Fruit fly (Drosophila melanogaster) whole organism, prepupa: ENCODE measurements around the gene Ctu2.

Experiments
- CG10669 ChIP-seq: fragments of 200-800 bp; sonication (Bioruptor generic); optimal IDR thresholded peaks from 3 replicates; lab custom pipeline; 2018; ENCODE audit warnings: missing biosample characterization, mild to moderate bottlenecking, missing genetic modification characterization, moderate library complexity
- CG16779 ChIP-seq: fragments of 200-800 bp; sonication (Bioruptor generic); optimal IDR thresholded peaks from 3 replicates; lab custom pipeline; 2017; ENCODE audit warnings: missing biosample characterization, mild to moderate bottlenecking, missing genetic modification characterization
- CG31627 ChIP-seq: fragments of 200-800 bp; sonication (Bioruptor generic); optimal IDR thresholded peaks from 3 replicates; lab custom pipeline; 2016; ENCODE audit warnings: missing biosample characterization, missing genetic modification characterization
- CG32006 ChIP-seq: fragments of 200-800 bp; sonication (Bioruptor generic); optimal IDR thresholded peaks from 3 replicates; lab custom pipeline; 2017; ENCODE audit warnings: missing biosample characterization, mild to moderate bottlenecking, missing genetic modification characterization
- CG3919 ChIP-seq: fragments of 200-800 bp; sonication (Bioruptor generic); optimal IDR thresholded peaks from 3 replicates; lab custom pipeline; 2016; ENCODE audit warnings: missing biosample characterization, missing genetic modification characterization
- CG6163 ChIP-seq: fragments of 200-800 bp; sonication (Bioruptor generic); IDR thresholded peaks from 3 replicates; pipeline ENCODE4 v1.3.6; 2022; ENCODE audit warnings: missing biosample characterization, missing genetic modification characterization
- CG6792 ChIP-seq: fragments of 200-800 bp; sonication (Bioruptor generic); optimal IDR thresholded peaks from 3 replicates; lab custom pipeline; 2016; ENCODE audit warnings: missing biosample characterization, missing genetic modification characterization
- CG6854 ChIP-seq: fragments of 200-800 bp; sonication (Bioruptor generic); optimal IDR thresholded peaks from 2 replicates; lab custom pipeline; 2017; ENCODE audit warnings: missing biosample characterization, mild to moderate bottlenecking, missing genetic modification characterization
- CG7368 ChIP-seq: fragments of 200-800 bp; sonication (Bioruptor generic); optimal IDR thresholded peaks from 3 replicates; lab custom pipeline; 2016; ENCODE audit warnings: missing biosample characterization, missing genetic modification characterization
- CG8119 ChIP-seq: fragments of 200-800 bp; sonication (Bioruptor generic); IDR thresholded peaks from 3 replicates; pipeline ENCODE4 v1.3.6; 2022; ENCODE audit warnings: missing biosample characterization, missing genetic modification characterization
- Eip78C ChIP-seq: fragments of 200-800 bp; sonication (Bioruptor generic); peaks from one replicate; lab custom pipeline; 2016; ENCODE audit warnings: missing biosample characterization, missing genetic modification characterization
- Eip93F ChIP-seq: fragments of 200-800 bp; sonication (Bioruptor generic); optimal IDR thresholded peaks from 2 replicates; lab custom pipeline; 2016; ENCODE audit warnings: missing biosample characterization, mild to moderate bottlenecking, missing genetic modification characterization
- Ets21C ChIP-seq: fragments of 200-800 bp; sonication (Bioruptor generic); optimal IDR thresholded peaks from 3 replicates; lab custom pipeline; 2016; ENCODE audit warnings: missing biosample characterization, missing genetic modification characterization
- Hr39 ChIP-seq: fragments of 200-800 bp; sonication (Bioruptor generic); optimal IDR thresholded peaks from 2 replicates; lab custom pipeline; 2016; ENCODE audit warnings: missing biosample characterization, missing genetic modification characterization
- Lpt ChIP-seq: fragments of 200-800 bp; sonication (Bioruptor generic); optimal IDR thresholded peaks from 3 replicates; lab custom pipeline; 2016; ENCODE audit warnings: missing biosample characterization, missing genetic modification characterization
- Met ChIP-seq: fragments of 200-800 bp; sonication (Bioruptor generic); optimal IDR thresholded peaks from 3 replicates; lab custom pipeline; 2016; ENCODE audit warnings: missing biosample characterization, missing genetic modification characterization
- OdsH ChIP-seq: fragments of 200-800 bp; sonication (Bioruptor generic); optimal IDR thresholded peaks from 3 replicates; lab custom pipeline; 2016; ENCODE audit warnings: missing biosample characterization, missing genetic modification characterization
- Smox ChIP-seq: fragments of 200-800 bp; sonication (Bioruptor generic); optimal IDR thresholded peaks from 3 replicates; lab custom pipeline; 2016; ENCODE audit warnings: missing biosample characterization, missing genetic modification characterization
- achi ChIP-seq: fragments of 200-800 bp; sonication (Bioruptor generic); optimal IDR thresholded peaks from 3 replicates; lab custom pipeline; 2016; ENCODE audit warnings: missing biosample characterization, missing genetic modification characterization
- acj6 ChIP-seq: fragments of 200-800 bp; sonication (Bioruptor generic); optimal IDR thresholded peaks from 3 replicates; lab custom pipeline; 2016; ENCODE audit warnings: missing biosample characterization, missing genetic modification characterization
- cyc ChIP-seq: fragments of 200-800 bp; sonication (Bioruptor generic); optimal IDR thresholded peaks from 3 replicates; lab custom pipeline; 2016; ENCODE audit warnings: missing biosample characterization, missing genetic modification characterization
- eg ChIP-seq: fragments of 200-800 bp; sonication (Bioruptor generic); IDR thresholded peaks from 3 replicates; pipeline ENCODE4 v1.3.6; 2022; ENCODE audit warnings: missing biosample characterization, missing genetic modification characterization
- esn ChIP-seq: fragments of 200-800 bp; sonication (Bioruptor generic); optimal IDR thresholded peaks from 2 replicates; lab custom pipeline; 2016; ENCODE audit warnings: missing biosample characterization, mild to moderate bottlenecking, missing genetic modification characterization, moderate library complexity
- fd59A ChIP-seq: fragments of 200-800 bp; sonication (Bioruptor generic); optimal IDR thresholded peaks from 2 replicates; lab custom pipeline; 2017; ENCODE audit warnings: missing biosample characterization, mild to moderate bottlenecking, missing genetic modification characterization, missing genetic modification reagents
- fd85E ChIP-seq: fragments of 200-800 bp; sonication (Bioruptor generic); optimal IDR thresholded peaks from 3 replicates; lab custom pipeline; 2016; ENCODE audit warnings: missing biosample characterization, missing genetic modification characterization
- lz ChIP-seq: fragments of 200-800 bp; sonication (Bioruptor generic); optimal IDR thresholded peaks from 3 replicates; lab custom pipeline; 2016; ENCODE audit warnings: missing biosample characterization, missing genetic modification characterization
- salr ChIP-seq, 2 experiments: fragments of 200-800 bp; sonication (Bioruptor generic); optimal IDR thresholded peaks; 3 replicates each; lab custom pipeline; 2016 to 2018; ENCODE audit warnings: missing biosample characterization in 2 of 2, missing genetic modification characterization in 2 of 2, mild to moderate bottlenecking in 1 of 2
- spab ChIP-seq: fragments of 200-800 bp; sonication (Bioruptor generic); optimal IDR thresholded peaks from 2 replicates; lab custom pipeline; 2017; ENCODE audit warnings: missing biosample characterization, mild to moderate bottlenecking, missing genetic modification characterization, missing genetic modification reagents
- topi ChIP-seq: fragments of 200-800 bp; sonication (Bioruptor generic); optimal IDR thresholded peaks from 3 replicates; lab custom pipeline; 2016; ENCODE audit warnings: missing biosample characterization, missing genetic modification characterization
- vri ChIP-seq: fragments of 200-800 bp; sonication (Bioruptor generic); optimal IDR thresholded peaks from 3 replicates; lab custom pipeline; 2016; ENCODE audit warnings: missing biosample characterization, mild to moderate bottlenecking, missing genetic modification characterization

The Ctu2 gene

dm6 chr2L:19528308-19528707 is 35.3 kb upstream of the Ctu2 start (continued):
- TF ChIP-seq vri (GFP tag; lab: Kevin White, UChicago): peak; percentile 83
- TF ChIP-seq CG6854 (GFP tag; lab: Kevin White, UChicago): no peak
- TF ChIP-seq CG3919 (GFP tag; lab: Kevin White, UChicago): peak; percentile 97
- peak; percentile 99 for TF ChIP-seq CG32006 (GFP tag; lab: Kevin White, UChicago)
- peak; percentile 90 for TF ChIP-seq CG7368
- TF ChIP-seq lz (GFP tag; lab: Kevin White, UChicago): peak; percentile 77
- peak; percentile 99 for TF ChIP-seq CG8119 (GFP tag; lab: Robert Waterston, UW)
- peak; percentile 94 for TF ChIP-seq acj6 (GFP tag; lab: Kevin White, UChicago)
- peak; percentile 89 to 97 for TF ChIP-seq salr (GFP tag; optimal IDR thresholded peaks at IDR 0.05; lab: Kevin White, UChicago)
- peak; percentile 92 for TF ChIP-seq spab (GFP tag; lab: Kevin White, UChicago)
- TF ChIP-seq Eip93F: peak; percentile 61
- TF ChIP-seq Met (GFP tag; lab: Kevin White, UChicago): peak; percentile 66
- peak; percentile 69 for TF ChIP-seq Hr39
- peak; percentile 97 for TF ChIP-seq OdsH (GFP tag; lab: Kevin White, UChicago)
- TF ChIP-seq Smox (GFP tag; lab: Kevin White, UChicago): peak; percentile 53
- TF ChIP-seq CG31627 (GFP tag; lab: Kevin White, UChicago): peak; percentile 64
- TF ChIP-seq achi (GFP tag; lab: Kevin White, UChicago): peak; percentile 97
- TF ChIP-seq CG10669 (GFP tag; lab: Kevin White, UChicago): peak; percentile 94

dm6 chr2L:19526844-19527243 is 33.8 kb upstream of the Ctu2 start:
- peak; percentile 38 for TF ChIP-seq Eip78C (GFP tag; lab: Kevin White, UChicago)
- no peak for TF ChIP-seq CG10669 (GFP tag; lab: Kevin White, UChicago)
- TF ChIP-seq, all 60 proteins: peak for 1

- TF ChIP-seq CG10669 (GFP tag; lab: Kevin White, UChicago) (no peak), cyc (GFP tag; lab: Kevin White, UChicago) (no peak), achi (GFP tag; lab: Kevin White, UChicago) (no peak), OdsH (GFP tag; lab: Kevin White, UChicago) (no peak), Ets21C (GFP tag; lab: Kevin White, UChicago) (no peak), fd85E (GFP tag; lab: Kevin White, UChicago) (no peak), esn (GFP tag; lab: Kevin White, UChicago) (peak; percentile 15), CG16779 (tag; lab: Kevin White, UChicago) (no peak), Met (GFP tag; lab: Kevin White, UChicago) (no peak), CG6792 (GFP tag; lab: Kevin White, UChicago) (no peak), Eip78C (GFP tag; lab: Kevin White, UChicago) (peak; percentile 40), CG6163 (GFP tag; lab: Robert Waterston, UW) (no peak)
Measured at dm6 chr2L:19526316-19526715, 33.3 kb upstream of the Ctu2 start, which contains the start of the genes Dpm1 and CG10137. Gene Dpm1, minus strand, starts transcription at chr2L:19526368. Gene CG10137, plus strand, starts transcription at chr2L:19526686.

dm6 chr2L:19519611-19520010 is 26.6 kb upstream of the Ctu2 start:
- TF ChIP-seq fd59A (GFP tag; lab: Kevin White, UChicago): no peak
- TF ChIP-seq eg (GFP tag; lab: Robert Waterston, UW): 0 out of 3 replicates have a peak, but pooled peaks have one; percentile 15

dm6 chr2L:19518636-19519086 is 25.6 kb upstream of the Ctu2 start, which contains the start of gene CG10132:
Gene CG10132, plus strand, starts transcription at chr2L:19518824.
- no peak for TF ChIP-seq topi (GFP tag; lab: Kevin White, UChicago)
- TF ChIP-seq Lpt (GFP tag; lab: Kevin White, UChicago): peak; percentile 7
